Worm (Caenorhabditis elegans) whole organism, early embryonic: Measurements from ENCODE around the gene eif-3.D.

Source experiments
- B0310.2 ChIP-seq: sonication (generic microtip); optimal IDR thresholded peaks from 2 replicates; lab custom pipeline; 2016; ENCODE audit warnings: mild to moderate bottlenecking, missing genetic modification characterization, missing compliant biosample characterization
- F13C5.2 ChIP-seq: sonication (generic microtip); optimal IDR thresholded peaks from 2 replicates; lab custom pipeline; 2017; ENCODE audit warnings: mild to moderate bottlenecking, missing genetic modification characterization, inconsistent platforms, missing compliant biosample characterization
- aly-1 ChIP-seq: sonication (generic microtip); optimal IDR thresholded peaks from 2 replicates; lab custom pipeline; 2016; ENCODE audit warnings: missing genetic modification characterization, missing compliant biosample characterization
- ama-1 ChIP-seq: fragments of 150-350 bp; optimal IDR thresholded peaks from 2 replicates; lab custom pipeline; 2014
- ceh-13 ChIP-seq: fragments of 200-800 bp; sonication (Bioruptor generic); optimal IDR thresholded peaks from 2 replicates; lab custom pipeline; 2018; ENCODE audit warnings: mild to moderate bottlenecking, missing genetic modification characterization, missing compliant biosample characterization
- ets-7 ChIP-seq: sonication (generic microtip); optimal IDR thresholded peaks from 2 replicates; lab custom pipeline; 2016; ENCODE audit warnings: missing genotype, missing genetic modification characterization, missing compliant biosample characterization
- flt-1 ChIP-seq: fragments of 200-800 bp; sonication (Bioruptor generic); IDR thresholded peaks from 2 replicates; pipeline ENCODE4 v1.3.6; 2022; ENCODE audit warnings: missing genetic modification characterization, missing compliant biosample characterization
- pes-1 ChIP-seq: fragments of 200-800 bp; sonication (Bioruptor generic); IDR thresholded peaks from 2 replicates; pipeline ENCODE4 v1.3.6; 2022; ENCODE audit warnings: missing genetic modification reagents, missing genetic modification characterization, missing compliant biosample characterization
- scrt-1 ChIP-seq: fragments of 200-800 bp; sonication (Bioruptor generic); IDR thresholded peaks from 2 replicates; pipeline ENCODE4 v1.3.6; 2022; ENCODE audit warnings: missing genetic modification characterization, missing compliant biosample characterization
- tbx-37 ChIP-seq: fragments of 200-800 bp; sonication (Bioruptor generic); conservative IDR thresholded peaks from 2 replicates; pipeline ENCODE4 v1.3.6; 2022; ENCODE audit warnings: missing genetic modification reagents, missing genetic modification characterization, missing compliant biosample characterization
- tra-4 ChIP-seq: sonication (generic microtip); optimal IDR thresholded peaks from 2 replicates; lab custom pipeline; 2017; ENCODE audit warnings: missing genetic modification characterization, missing compliant biosample characterization

DNA sequence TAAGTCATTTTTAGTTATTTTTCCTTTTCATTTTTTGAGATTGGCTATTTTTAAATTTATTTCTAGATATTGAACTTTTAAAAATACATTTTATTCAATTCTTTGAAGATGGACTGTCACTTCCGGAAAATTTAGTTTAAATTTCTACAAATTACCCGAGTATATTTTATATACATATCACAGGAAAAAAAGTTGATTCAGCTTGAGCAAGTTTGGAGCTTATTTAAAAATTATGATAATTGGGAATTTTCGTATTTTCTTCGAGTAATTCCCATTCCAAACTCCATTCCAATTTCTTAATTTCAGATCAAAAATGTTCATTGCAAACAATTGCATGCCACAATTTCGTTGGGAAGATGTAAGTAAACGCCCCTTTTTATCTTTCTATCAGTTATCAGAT, 41.7 kb downstream of the eif-3.D start, which contains the start of gene arrd-15:
- no peak for TF ChIP-seq pes-1 (GFP tag; lab: Robert Waterston, UW)
- no peak for TF ChIP-seq flt-1 (GFP tag; lab: Robert Waterston, UW)
- no peak for TF ChIP-seq F13C5.2 (tag; lab: Kevin White, UChicago)
- no peak for TF ChIP-seq ama-1 (lab: Kevin White, UChicago)
- TF ChIP-seq ceh-13 (GFP tag; lab: Kevin White, UChicago) = no peak
- TF ChIP-seq tra-4 (tag; lab: Kevin White, UChicago) = no peak
- TF ChIP-seq tbx-37 (GFP tag; lab: Robert Waterston, UW) = no peak
- TF ChIP-seq B0310.2 (tag; lab: Kevin White, UChicago) = no peak
- no peak for TF ChIP-seq scrt-1
- TF ChIP-seq aly-1 (tag; lab: Kevin White, UChicago) = no peak
- no peak for TF ChIP-seq ets-7 (tag; lab: Kevin White, UChicago)
